Worm (Caenorhabditis elegans) whole organism, L4 larva: ENCODE results near the gene arrd-15.

Experiments
- F37D6.2 ChIP-seq: sonication (generic microtip); optimal IDR thresholded peaks from 2 replicates; lab custom pipeline; 2016; ENCODE audit warnings: mild to moderate bottlenecking, missing genetic modification characterization, missing compliant biosample characterization
- T26A8.4 ChIP-seq: fragments of 200-800 bp; sonication (Bioruptor generic); IDR thresholded peaks from 2 replicates; pipeline ENCODE4 v1.3.6; 2022; ENCODE audit warnings: missing genetic modification characterization, missing compliant biosample characterization
- Y5F2A.4 ChIP-seq: fragments of 200-800 bp; sonication (Bioruptor generic); optimal IDR thresholded peaks from 2 replicates; lab custom pipeline; 2018; ENCODE audit warnings: mild to moderate bottlenecking, missing genetic modification characterization, missing compliant biosample characterization
- ama-1 ChIP-seq: fragments of 150-350 bp; optimal IDR thresholded peaks from 2 replicates; lab custom pipeline; 2014; ENCODE audit warnings: inconsistent platforms, mixed read lengths
- arid-1 ChIP-seq: fragments of 200-800 bp; sonication (Bioruptor generic); conservative IDR thresholded peaks from 2 replicates; pipeline ENCODE4 v1.3.6; 2022; ENCODE audit warnings: missing genetic modification reagents, missing genetic modification characterization, missing compliant biosample characterization
- attf-4 ChIP-seq: sonication (generic microtip); optimal IDR thresholded peaks from 3 replicates; lab custom pipeline; 2017; ENCODE audit warnings: missing biosample characterization, missing genetic modification characterization
- ceh-20 ChIP-seq: fragments of 200-800 bp; sonication (Bioruptor generic); IDR thresholded peaks from 2 replicates; pipeline ENCODE4 v1.3.6; 2022; ENCODE audit warnings: missing genetic modification reagents, missing genetic modification characterization, missing compliant biosample characterization
- ceh-28 ChIP-seq: fragments of 150-350 bp; optimal IDR thresholded peaks from 2 replicates; lab custom pipeline; 2014; ENCODE audit warnings: missing biosample characterization, missing genetic modification reagents, missing genetic modification characterization
- ces-1 ChIP-seq: fragments of 150-350 bp; sonication (generic microtip); optimal IDR thresholded peaks from 4 replicates; lab custom pipeline; 2014; ENCODE audit warnings: missing biosample characterization, missing genetic modification reagents, missing genetic modification characterization
- daf-16 ChIP-seq, 3 experiments: sonication (generic microtip); optimal IDR thresholded peaks; 2 replicates each; lab custom pipeline; 2016 to 2017; ENCODE audit warnings: missing genetic modification characterization in 3 of 3, missing genetic modification reagents in 3 of 3, mild to moderate bottlenecking in 2 of 3, missing compliant biosample characterization in 2 of 3, missing biosample characterization in 1 of 3, moderate library complexity in 1 of 3
- daf-19 ChIP-seq: fragments of 200-800 bp; sonication (Bioruptor generic); conservative IDR thresholded peaks from 2 replicates; pipeline ENCODE4 v1.3.6; 2022; ENCODE audit warnings: missing genetic modification characterization, missing compliant biosample characterization
- daf-8 ChIP-seq: fragments of 200-800 bp; sonication (Bioruptor generic); IDR thresholded peaks from 2 replicates; pipeline ENCODE4 v1.3.6; 2022; ENCODE audit warnings: missing genetic modification characterization, missing compliant biosample characterization
- duxl-1 ChIP-seq: sonication (generic microtip); optimal IDR thresholded peaks from 2 replicates; lab custom pipeline; 2016; ENCODE audit warnings: mild to moderate bottlenecking, missing genetic modification characterization, moderate library complexity, missing compliant biosample characterization; ENCODE audit not compliant: poor library complexity
- dve-1 ChIP-seq: sonication (generic microtip); optimal IDR thresholded peaks from 2 replicates; lab custom pipeline; 2017; ENCODE audit warnings: antibody characterized with exemption, mild to moderate bottlenecking, missing genetic modification characterization, missing compliant biosample characterization; ENCODE audit not compliant: insufficient read depth
- egl-27 ChIP-seq: sonication (generic microtip); optimal IDR thresholded peaks from 3 replicates; lab custom pipeline; 2017; ENCODE audit warnings: missing biosample characterization, missing genetic modification reagents, missing genetic modification characterization
- fos-1 ChIP-seq: fragments of 150-350 bp; optimal IDR thresholded peaks from 2 replicates; lab custom pipeline; 2014; ENCODE audit warnings: missing biosample characterization, missing genetic modification characterization
- gei-8 ChIP-seq: fragments of 200-800 bp; sonication (Bioruptor generic); optimal IDR thresholded peaks from 2 replicates; lab custom pipeline; 2018; ENCODE audit warnings: mild to moderate bottlenecking, missing genetic modification characterization, missing compliant biosample characterization
- hif-1 ChIP-seq, 2 experiments: sonication (generic microtip); optimal IDR thresholded peaks; 2 replicates each; lab custom pipeline; 2016 to 2017; ENCODE audit warnings: missing compliant biosample characterization in 2 of 2, missing genetic modification characterization in 2 of 2, missing genetic modification reagents in 2 of 2, missing genotype in 2 of 2, mild to moderate bottlenecking in 1 of 2
- hlh-11 ChIP-seq: fragments of 200-800 bp; sonication (Bioruptor generic); optimal IDR thresholded peaks from 2 replicates; lab custom pipeline; 2018; ENCODE audit warnings: mild to moderate bottlenecking, missing genetic modification characterization, missing compliant biosample characterization
- hmg-1.1 ChIP-seq: fragments of 200-800 bp; sonication (Bioruptor generic); IDR thresholded peaks from 2 replicates; pipeline ENCODE4 v1.3.6; 2022; ENCODE audit warnings: missing genetic modification reagents, missing genetic modification characterization, missing compliant biosample characterization
- lim-7 ChIP-seq: fragments of 200-800 bp; sonication (Bioruptor generic); IDR thresholded peaks from 2 replicates; pipeline ENCODE4 v1.3.6; 2022; ENCODE audit warnings: missing genetic modification characterization, missing compliant biosample characterization
- lin-15B ChIP-seq: fragments of 150-350 bp; sonication (generic microtip); optimal IDR thresholded peaks from 3 replicates; lab custom pipeline; 2014; ENCODE audit warnings: missing biosample characterization, missing genetic modification characterization
- lin-38 ChIP-seq: fragments of 200-800 bp; sonication (Bioruptor generic); IDR thresholded peaks from 2 replicates; pipeline ENCODE4 v1.3.6; 2022; ENCODE audit warnings: missing genetic modification reagents, missing genetic modification characterization, missing compliant biosample characterization
- lir-3 ChIP-seq: sonication (generic microtip); optimal IDR thresholded peaks from 2 replicates; lab custom pipeline; 2016; ENCODE audit warnings: mild to moderate bottlenecking, missing genetic modification characterization, missing compliant biosample characterization
- madf-9 ChIP-seq: fragments of 200-800 bp; sonication (Bioruptor generic); conservative IDR thresholded peaks from 2 replicates; pipeline ENCODE4 v1.3.6; 2022; ENCODE audit warnings: missing genetic modification reagents, missing genetic modification characterization, missing compliant biosample characterization
- mdl-1 ChIP-seq, 2 experiments: fragments of 150-350 bp in 1 of 2; sonication (generic microtip) in 1 of 2; optimal IDR thresholded peaks; 2 replicates each; lab custom pipeline; 2014 to 2017; ENCODE audit warnings: missing biosample characterization in 2 of 2, missing genetic modification characterization in 2 of 2
- mep-1 ChIP-seq: fragments of 150-350 bp; sonication (generic microtip); optimal IDR thresholded peaks from 3 replicates; lab custom pipeline; 2014; ENCODE audit warnings: missing biosample characterization, missing genetic modification characterization
- mxl-2 ChIP-seq: fragments of 200-800 bp; sonication (Bioruptor generic); conservative IDR thresholded peaks from 2 replicates; pipeline ENCODE4 v1.3.6; 2022; ENCODE audit warnings: missing genetic modification reagents, missing genetic modification characterization, missing compliant biosample characterization
- nhr-11 ChIP-seq: fragments of 150-350 bp; optimal IDR thresholded peaks from 2 replicates; lab custom pipeline; 2014; ENCODE audit warnings: missing biosample characterization, missing genetic modification characterization
- nhr-237 ChIP-seq: sonication (generic microtip); optimal IDR thresholded peaks from 2 replicates; lab custom pipeline; 2017; ENCODE audit warnings: missing biosample characterization, missing genetic modification characterization
- nhr-25 ChIP-seq: sonication (generic microtip); optimal IDR thresholded peaks from 2 replicates; lab custom pipeline; 2017; ENCODE audit warnings: missing genetic modification characterization, mild to moderate bottlenecking, missing compliant biosample characterization, antibody characterized with exemption, moderate library complexity, borderline replicate concordance; ENCODE audit not compliant: insufficient read depth
- nhr-28 ChIP-seq: fragments of 150-350 bp; optimal IDR thresholded peaks from 2 replicates; lab custom pipeline; 2014; ENCODE audit warnings: missing biosample characterization, missing genetic modification characterization
- nhr-41 ChIP-seq: fragments of 200-800 bp; sonication (Bioruptor generic); IDR thresholded peaks from 2 replicates; pipeline ENCODE4 v1.3.6; 2022; ENCODE audit warnings: missing genetic modification reagents, missing genetic modification characterization, missing compliant biosample characterization
- nhr-48 ChIP-seq: sonication (generic microtip); optimal IDR thresholded peaks from 2 replicates; lab custom pipeline; 2016; ENCODE audit warnings: mild to moderate bottlenecking, missing genetic modification characterization, missing compliant biosample characterization
- nhr-6 ChIP-seq: fragments of 150-350 bp; optimal IDR thresholded peaks from 2 replicates; lab custom pipeline; 2014; ENCODE audit warnings: missing biosample characterization, missing genetic modification characterization
- nhr-77 ChIP-seq: fragments of 150-350 bp; optimal IDR thresholded peaks from 2 replicates; lab custom pipeline; 2014; ENCODE audit warnings: missing biosample characterization, missing genetic modification characterization
- pha-4 ChIP-seq, 2 experiments: fragments of 150-350 bp in 1 of 2; fragments of 200-800 bp in 1 of 2; sonication (Bioruptor generic) in 1 of 2; IDR thresholded peaks in 1 of 2; optimal IDR thresholded peaks in 1 of 2; 2 replicates each; pipeline versions ENCODE4 v1.3.6 to Lab custom; 2014 to 2022; ENCODE audit warnings: missing genetic modification characterization in 2 of 2, missing genetic modification reagents in 2 of 2, missing biosample characterization in 1 of 2, missing compliant biosample characterization in 1 of 2
- rbr-2 ChIP-seq: sonication (generic microtip); optimal IDR thresholded peaks from 2 replicates; lab custom pipeline; 2016; ENCODE audit warnings: missing genotype, missing genetic modification characterization, missing compliant biosample characterization
- sdz-12 ChIP-seq: fragments of 200-800 bp; sonication (Bioruptor generic); optimal IDR thresholded peaks from 2 replicates; lab custom pipeline; 2018; ENCODE audit warnings: mild to moderate bottlenecking, missing genetic modification characterization, missing compliant biosample characterization
- snpc-1.2 ChIP-seq: fragments of 200-800 bp; sonication (Bioruptor generic); IDR thresholded peaks from 2 replicates; pipeline ENCODE4 v1.3.6; 2022; ENCODE audit warnings: missing genetic modification reagents, missing genetic modification characterization, missing compliant biosample characterization
- snpc-4 ChIP-seq: fragments of 150-350 bp; optimal IDR thresholded peaks from 2 replicates; lab custom pipeline; 2014; ENCODE audit warnings: missing biosample characterization, missing genetic modification characterization
- spr-3 ChIP-seq: fragments of 200-800 bp; sonication (Bioruptor generic); optimal IDR thresholded peaks from 2 replicates; lab custom pipeline; 2018; ENCODE audit warnings: mild to moderate bottlenecking, missing genetic modification characterization, missing compliant biosample characterization
- tra-1 ChIP-seq: fragments of 200-800 bp; sonication (Bioruptor generic); IDR thresholded peaks from 2 replicates; pipeline ENCODE4 v1.3.6; 2022; ENCODE audit warnings: missing genetic modification reagents, missing genetic modification characterization, missing compliant biosample characterization
- unc-130 ChIP-seq: sonication (generic microtip); optimal IDR thresholded peaks from 2 replicates; lab custom pipeline; 2016; ENCODE audit warnings: missing genetic modification reagents, missing genetic modification characterization, missing compliant biosample characterization
- unc-39 ChIP-seq: sonication (generic microtip); optimal IDR thresholded peaks from 2 replicates; lab custom pipeline; 2017; ENCODE audit warnings: missing biosample characterization, missing genetic modification characterization
- unc-62 ChIP-seq, 3 experiments: fragments of 150-350 bp in 1 of 3; sonication (generic microtip); optimal IDR thresholded peaks in 2 of 3; peaks in 1 of 3; 1 replicate in 1 of 3; 2 replicates in 2 of 3; lab custom pipeline; 2014 to 2017; ENCODE audit warnings: missing biosample characterization in 3 of 3, missing genetic modification characterization in 3 of 3, missing genetic modification reagents in 3 of 3, missing genotype in 1 of 3
- vab-7 ChIP-seq: fragments of 200-800 bp; sonication (Bioruptor generic); IDR thresholded peaks from 2 replicates; pipeline ENCODE4 v1.3.6; 2022; ENCODE audit warnings: missing genetic modification reagents, missing genetic modification characterization, missing compliant biosample characterization

The arrd-15 gene

ce11 chrIII:8984412-8984811 is 54.6 kb downstream of the arrd-15 start (continued):
- TF ChIP-seq snpc-4 (tag; lab: Kevin White, UChicago) (no peak), mxl-2 (no peak), dve-1 (peak; percentile 4), nhr-237 (tag; lab: Kevin White, UChicago) (no peak), unc-39 (no peak), unc-130 (GFP tag; lab: Kevin White, UChicago) (no peak), Y5F2A.4 (no peak), attf-4 (tag; lab: Kevin White, UChicago) (no peak), nhr-25 (tag; lab: Kevin White, UChicago) (no peak), lim-7 (GFP tag; lab: Robert Waterston, UW) (0 out of 2 replicates have a peak, but pooled peaks have one; percentile 14), ama-1 (lab: Kevin White, UChicago) (no peak), daf-8 (GFP tag; lab: Robert Waterston, UW) (no peak), ces-1 (GFP tag; lab: Kevin White, UChicago) (no peak), lin-15B (tag; lab: Kevin White, UChicago) (no peak), nhr-6 (no peak), duxl-1 (tag; lab: Kevin White, UChicago) (peak; percentile 9), sdz-12 (GFP tag; lab: Kevin White, UChicago) (no peak), snpc-1.2 (GFP tag; lab: Robert Waterston, UW) (no peak), hmg-1.1 (GFP tag; lab: Robert Waterston, UW) (no peak), mep-1 (tag; lab: Kevin White, UChicago) (no peak), pha-4 (GFP tag; IDR thresholded peaks at IDR 0.05; lab: Robert Waterston, UW) (no peak), pha-4 (tag; optimal IDR thresholded peaks at IDR 0.05; lab: Kevin White, UChicago) (no peak)

- TF ChIP-seq lin-15B (tag; lab: Kevin White, UChicago): no peak
- TF ChIP-seq daf-16 (GFP tag; optimal IDR thresholded peaks at IDR 0.05; lab: Kevin White, UChicago): peak in 1 of 2 experiments; percentile 44
- TF ChIP-seq daf-16 (tag; optimal IDR thresholded peaks at IDR 0.05; lab: Kevin White, UChicago): no peak
- TF ChIP-seq nhr-237 (tag; lab: Kevin White, UChicago): no peak
- peak; percentile 1 for TF ChIP-seq F37D6.2
- no peak for TF ChIP-seq lir-3 (tag; lab: Kevin White, UChicago)
- no peak for TF ChIP-seq madf-9 (GFP tag; lab: Robert Waterston, UW)
- TF ChIP-seq ceh-28 (tag; lab: Kevin White, UChicago): no peak
- TF ChIP-seq arid-1: peak; percentile 52; the same call in 1 of the 2 replicates
- TF ChIP-seq tra-1 (GFP tag; lab: Robert Waterston, UW): no peak
- no peak for TF ChIP-seq nhr-48 (tag; lab: Kevin White, UChicago)
- peak; percentile 19 for TF ChIP-seq nhr-77
- TF ChIP-seq lin-38: peak; percentile 15; the same call in 1 of the 2 replicates
- TF ChIP-seq Y5F2A.4: no peak
- no peak for TF ChIP-seq daf-19 (GFP tag; lab: Robert Waterston, UW)
- peak; percentile 68 for TF ChIP-seq nhr-11 (tag; lab: Kevin White, UChicago)
- no peak for TF ChIP-seq T26A8.4
- TF ChIP-seq nhr-25 (tag; lab: Kevin White, UChicago): no peak
- peak; percentile 46 for TF ChIP-seq nhr-28 (tag; lab: Kevin White, UChicago)
- no peak for TF ChIP-seq ama-1 (lab: Kevin White, UChicago)
- peak in 1 of 2 experiments; percentile 49 for TF ChIP-seq mdl-1 (tag; optimal IDR thresholded peaks at IDR 0.05; lab: Kevin White, UChicago)
- peak; percentile 57 for TF ChIP-seq rbr-2
- 0 out of 2 replicates have a peak, but pooled peaks have one; percentile 15 for TF ChIP-seq vab-7
- no peak for TF ChIP-seq fos-1
- 0 out of 2 replicates have a peak, but pooled peaks have one; percentile 48 for TF ChIP-seq ceh-20
- peak in 1 of 2 experiments; percentile 92 for TF ChIP-seq unc-62 (GFP tag; optimal IDR thresholded peaks at IDR 0.05 in 1 of 2; lab: Kevin White, UChicago)
- no peak for TF ChIP-seq unc-62 (tag; optimal IDR thresholded peaks at IDR 0.05; lab: Kevin White, UChicago)
- TF ChIP-seq nhr-41 (GFP tag; lab: Robert Waterston, UW): no peak
- peak in 1 of 2 experiments; percentile 76 for TF ChIP-seq hif-1 (tag; optimal IDR thresholded peaks at IDR 0.05; lab: Kevin White, UChicago)
- TF ChIP-seq hlh-11: peak; percentile 83
- no peak for TF ChIP-seq gei-8 (GFP tag; lab: Kevin White, UChicago)
- TF ChIP-seq snpc-1.2 (GFP tag; lab: Robert Waterston, UW): no peak
- TF ChIP-seq spr-3 (GFP tag; lab: Kevin White, UChicago): no peak
- TF ChIP-seq egl-27 (tag; lab: Kevin White, UChicago): no peak
Measured at ce11 chrIII:8984960-8985359, 55.1 kb downstream of the arrd-15 start.
